Fruit fly (Drosophila melanogaster) whole organism, wandering third instar larva: ENCODE measurements around the gene sdk.

Experiments
- Abd-B ChIP-seq: fragments of >200 bp; optimal IDR thresholded peaks from 2 replicates; lab custom pipeline; 2017; ENCODE audit warnings: missing biosample characterization, missing genetic modification characterization
- CG9705 ChIP-seq: fragments of 200-800 bp; sonication (Bioruptor generic); optimal IDR thresholded peaks from 2 replicates; lab custom pipeline; 2018; ENCODE audit warnings: missing biosample characterization, mild to moderate bottlenecking, missing genetic modification characterization
- CrebA ChIP-seq: fragments of 200-800 bp; sonication (Bioruptor generic); optimal IDR thresholded peaks from 2 replicates; lab custom pipeline; 2016; ENCODE audit warnings: missing biosample characterization, mild to moderate bottlenecking, missing genetic modification characterization, borderline replicate concordance
- Dfd ChIP-seq: fragments of >200 bp; optimal IDR thresholded peaks from 2 replicates; lab custom pipeline; 2017; ENCODE audit warnings: missing biosample characterization, missing genetic modification characterization
- GATAd ChIP-seq: sonication (Bioruptor generic); optimal IDR thresholded peaks from 2 replicates; lab custom pipeline; 2016; ENCODE audit warnings: missing biosample characterization, missing genetic modification characterization
- HLH106 ChIP-seq: fragments of 200-800 bp; optimal IDR thresholded peaks from 3 replicates; lab custom pipeline; 2019; ENCODE audit warnings: missing biosample characterization, mild to moderate bottlenecking, missing genetic modification characterization, moderate library complexity
- Hr78 ChIP-seq: fragments of >200 bp; optimal IDR thresholded peaks from 2 replicates; lab custom pipeline; 2017; ENCODE audit warnings: missing biosample characterization, missing genetic modification characterization
- Hr83 ChIP-seq: fragments of 200-300 bp; sonication (Bioruptor generic); optimal IDR thresholded peaks from 2 replicates; lab custom pipeline; 2016; ENCODE audit warnings: missing biosample characterization, mild to moderate bottlenecking, missing genetic modification characterization, moderate library complexity; ENCODE audit not compliant: poor library complexity, severe bottlenecking
- Jra ChIP-seq: sonication (Bioruptor generic); optimal IDR thresholded peaks from 2 replicates; lab custom pipeline; 2016; ENCODE audit warnings: missing biosample characterization, missing genetic modification characterization
- Mio ChIP-seq: sonication (Bioruptor generic); optimal IDR thresholded peaks from 2 replicates; lab custom pipeline; 2016; ENCODE audit warnings: missing biosample characterization, missing genetic modification characterization
- Myc ChIP-seq: fragments of >200 bp; optimal IDR thresholded peaks from 2 replicates; lab custom pipeline; 2017
- N ChIP-seq: fragments of >200 bp; optimal IDR thresholded peaks from 2 replicates; lab custom pipeline; 2018; ENCODE audit warnings: missing biosample characterization, missing external identifiers, missing genetic modification characterization
- Rel ChIP-seq, 2 experiments: fragments of 200-800 bp; sonication (Bioruptor generic) in 1 of 2; optimal IDR thresholded peaks; 2 replicates in 1 of 2; 3 replicates in 1 of 2; lab custom pipeline; 2016 to 2019; ENCODE audit warnings: mild to moderate bottlenecking in 2 of 2, missing biosample characterization in 2 of 2, missing genetic modification characterization in 2 of 2, moderate library complexity in 1 of 2
- Sp1 ChIP-seq: fragments of 200-800 bp; sonication (Bioruptor generic); optimal IDR thresholded peaks from 3 replicates; lab custom pipeline; 2019; ENCODE audit warnings: missing biosample characterization, mild to moderate bottlenecking, missing genetic modification characterization, moderate library complexity
- Vsx2 ChIP-seq: fragments of 200-300, 225-300 bp; sonication (Bioruptor generic); optimal IDR thresholded peaks from 2 replicates; lab custom pipeline; 2018; ENCODE audit warnings: missing biosample characterization, missing genetic modification characterization; ENCODE audit not compliant: partially characterized antibody
- dl ChIP-seq, 2 experiments: fragments of 175-275, 200-275 bp in 1 of 2; fragments of 200-275 bp in 1 of 2; sonication (Bioruptor generic); optimal IDR thresholded peaks; lab custom pipeline; 2018; ENCODE audit warnings: mild to moderate bottlenecking in 2 of 2, missing biosample characterization in 2 of 2, missing genetic modification characterization in 2 of 2, moderate library complexity in 2 of 2; ENCODE audit not compliant: partially characterized antibody in 2 of 2, insufficient read depth in 1 of 2
- dmrt93B ChIP-seq: fragments of 200-800 bp; sonication (Bioruptor generic); optimal IDR thresholded peaks from 2 replicates; lab custom pipeline; 2018; ENCODE audit warnings: missing biosample characterization, mild to moderate bottlenecking, missing genetic modification characterization
- dsf ChIP-seq: sonication (Bioruptor generic); optimal IDR thresholded peaks from 2 replicates; lab custom pipeline; 2016; ENCODE audit warnings: missing biosample characterization, missing genetic modification characterization, borderline replicate concordance
- ey ChIP-seq: fragments of 200-800 bp; sonication (Bioruptor generic); optimal IDR thresholded peaks from 2 replicates; lab custom pipeline; 2016; ENCODE audit warnings: missing biosample characterization, missing genetic modification characterization
- foxo ChIP-seq, 2 experiments: fragments of 200-800 bp; sonication (Bioruptor generic); optimal IDR thresholded peaks; 2 replicates in 1 of 2; 3 replicates in 1 of 2; lab custom pipeline; 2016 to 2017; ENCODE audit warnings: missing biosample characterization in 2 of 2, missing genetic modification characterization in 2 of 2
- h ChIP-seq: fragments of 200-800 bp; sonication (Bioruptor generic); optimal IDR thresholded peaks from 3 replicates; lab custom pipeline; 2016; ENCODE audit warnings: missing biosample characterization, mild to moderate bottlenecking, missing genetic modification characterization
- lola ChIP-seq: fragments of >200 bp; optimal IDR thresholded peaks from 2 replicates; lab custom pipeline; 2017; ENCODE audit warnings: missing biosample characterization, missing genetic modification characterization
- psq ChIP-seq: fragments of 200-800 bp; sonication (Bioruptor generic); optimal IDR thresholded peaks from 3 replicates; lab custom pipeline; 2017; ENCODE audit warnings: missing biosample characterization, mild to moderate bottlenecking, missing genetic modification characterization, moderate library complexity
- rgr ChIP-seq: fragments of 200-800 bp; sonication (Bioruptor generic); optimal IDR thresholded peaks from 3 replicates; lab custom pipeline; 2016; ENCODE audit warnings: missing biosample characterization, mild to moderate bottlenecking, missing genetic modification characterization
- sage ChIP-seq: fragments of 200-800 bp; sonication (Bioruptor generic); optimal IDR thresholded peaks from 2 replicates; lab custom pipeline; 2016; ENCODE audit warnings: missing biosample characterization, mild to moderate bottlenecking, missing genetic modification characterization
- sv ChIP-seq: fragments of 200-800 bp; sonication (Bioruptor generic); optimal IDR thresholded peaks from 3 replicates; lab custom pipeline; 2016; ENCODE audit warnings: missing biosample characterization, missing genetic modification characterization
- tai ChIP-seq: sonication (Bioruptor generic); optimal IDR thresholded peaks from 2 replicates; lab custom pipeline; 2016; ENCODE audit warnings: missing biosample characterization, missing genetic modification characterization
- usp ChIP-seq: fragments of >200 bp; optimal IDR thresholded peaks from 2 replicates; lab custom pipeline; 2017; ENCODE audit warnings: missing biosample characterization, missing genetic modification characterization
- woc ChIP-seq: sonication (Bioruptor generic); optimal IDR thresholded peaks from 2 replicates; lab custom pipeline; 2016; ENCODE audit warnings: missing biosample characterization, mild to moderate bottlenecking, missing genetic modification characterization

sdk gene

dm6 chrX:713249-713898 is 26.7 kb downstream of the sdk start:
- TF ChIP-seq Dfd (GFP tag; lab: Kevin White, UChicago): peak; percentile 55
- no peak for TF ChIP-seq usp (GFP tag; lab: Kevin White, UChicago)
- peak; percentile 13 for TF ChIP-seq woc (GFP tag; lab: Kevin White, UChicago)
- TF ChIP-seq psq: peak; percentile 5

- no peak for TF ChIP-seq Hr83
- no peak for TF ChIP-seq Hr78 (GFP tag; lab: Kevin White, UChicago)
- no peak for TF ChIP-seq tai (GFP tag; lab: Kevin White, UChicago)
- TF ChIP-seq Myc (lab: Kevin White, UChicago): no peak
- no peak for TF ChIP-seq rgr
- TF ChIP-seq dl (GFP tag; optimal IDR thresholded peaks at IDR 0.05; lab: Kevin White, UChicago; ENCODE audit: insufficient read depth in 1 of 2, partially characterized antibody in 2 of 2): no peak
- TF ChIP-seq sage: no peak
- no peak for TF ChIP-seq Vsx2
- no peak for TF ChIP-seq h (GFP tag; lab: Kevin White, UChicago)
- no peak for TF ChIP-seq N
- TF ChIP-seq CG9705 (GFP tag; lab: Kevin White, UChicago): no peak
- TF ChIP-seq GATAd: no peak
- no peak for TF ChIP-seq Mio
- no peak for TF ChIP-seq foxo (GFP tag; optimal IDR thresholded peaks at IDR 0.05; lab: Kevin White, UChicago)
Observed at dm6 chrX:715383-715782, 28.7 kb downstream of the sdk start.

- TF ChIP-seq tai (GFP tag; lab: Kevin White, UChicago) (no peak), Abd-B (GFP tag; lab: Kevin White, UChicago) (no peak), CrebA (GFP tag; lab: Kevin White, UChicago) (no peak), CG9705 (GFP tag; lab: Kevin White, UChicago) (no peak), HLH106 (no peak), ey (GFP tag; lab: Kevin White, UChicago) (no peak), woc (GFP tag; lab: Kevin White, UChicago) (no peak), foxo (GFP tag; optimal IDR thresholded peaks at IDR 0.05; lab: Kevin White, UChicago) (no peak), dsf (GFP tag; lab: Kevin White, UChicago) (no peak), dmrt93B (no peak), Hr83 (no peak), Rel (GFP tag; optimal IDR thresholded peaks at IDR 0.05; lab: Kevin White, UChicago) (no peak), Rel (tag; optimal IDR thresholded peaks at IDR 0.05; lab: Kevin White, UChicago) (no peak), sv (GFP tag; lab: Kevin White, UChicago) (no peak), Sp1 (GFP tag; lab: Kevin White, UChicago) (no peak), lola (no peak), psq (no peak), Jra (no peak)
- TF ChIP-seq, all 38 proteins: peak for 0
Observed at dm6 chrX:717893-718292, 31.3 kb downstream of the sdk start.

dm6 chrX:718945-719344 is 32.3 kb downstream of the sdk start:
- no peak for TF ChIP-seq Mio
- no peak for TF ChIP-seq HLH106
- TF ChIP-seq Jra: no peak
- no peak for TF ChIP-seq Hr78 (GFP tag; lab: Kevin White, UChicago)
- TF ChIP-seq, all 38 proteins: peak for 0

- TF ChIP-seq psq (peak; percentile 38), sv (GFP tag; lab: Kevin White, UChicago) (no peak), foxo (GFP tag; optimal IDR thresholded peaks at IDR 0.05; lab: Kevin White, UChicago) (peak in 1 of 2 experiments; percentile 2), dsf (GFP tag; lab: Kevin White, UChicago) (no peak), tai (GFP tag; lab: Kevin White, UChicago) (no peak)
Observed at dm6 chrX:724496-724895, 37.9 kb downstream of the sdk start.

- TF ChIP-seq h (GFP tag; lab: Kevin White, UChicago): peak; percentile 39
- TF ChIP-seq ey (GFP tag; lab: Kevin White, UChicago): peak; percentile 14
- TF ChIP-seq Mio: no peak
- TF ChIP-seq Abd-B (GFP tag; lab: Kevin White, UChicago): no peak
- peak; percentile 11 for TF ChIP-seq psq
- no peak for TF ChIP-seq foxo (GFP tag; optimal IDR thresholded peaks at IDR 0.05; lab: Kevin White, UChicago)
Observed at dm6 chrX:739621-740216, 53.1 kb downstream of the sdk start.
